Worm (Caenorhabditis elegans) whole organism, young adult: Measurements from ENCODE around the gene Y110A2AL.1.

Source experiments
- C06A6.2 ChIP-seq: fragments of 200-800 bp; sonication (Bioruptor generic); conservative IDR thresholded peaks from 2 replicates; pipeline ENCODE4 v1.3.6; 2022; ENCODE audit warnings: missing genetic modification characterization, missing compliant biosample characterization
- F10E7.11 ChIP-seq: sonication (generic microtip); optimal IDR thresholded peaks from 2 replicates; lab custom pipeline; 2017; ENCODE audit warnings: mild to moderate bottlenecking, missing genetic modification characterization, moderate library complexity, missing compliant biosample characterization
- F52B5.7 ChIP-seq: sonication (generic microtip); optimal IDR thresholded peaks from 2 replicates; lab custom pipeline; 2016; ENCODE audit warnings: mild to moderate bottlenecking, missing genetic modification characterization, missing compliant biosample characterization
- K11D2.4 ChIP-seq: fragments of 200-800 bp; sonication (Bioruptor generic); IDR thresholded peaks from 2 replicates; pipeline ENCODE4 v1.3.6; 2022; ENCODE audit warnings: missing genetic modification reagents, missing genetic modification characterization, missing compliant biosample characterization
- K12H6.12 ChIP-seq: fragments of 200-800 bp; sonication (Bioruptor generic); optimal IDR thresholded peaks from 2 replicates; lab custom pipeline; 2018; ENCODE audit warnings: mild to moderate bottlenecking, missing genetic modification characterization, missing compliant biosample characterization
- Y53F4B.3 ChIP-seq: fragments of 200-800 bp; sonication (Bioruptor generic); IDR thresholded peaks from 2 replicates; pipeline ENCODE4 v1.3.6; 2022; ENCODE audit warnings: missing genetic modification reagents, missing genetic modification characterization, missing compliant biosample characterization
- Y56A3A.18 ChIP-seq: fragments of 200-800 bp; sonication (Bioruptor generic); IDR thresholded peaks from 2 replicates; pipeline ENCODE4 v1.3.6; 2022; ENCODE audit warnings: missing genetic modification reagents, missing genetic modification characterization, missing compliant biosample characterization
- akir-1 ChIP-seq: fragments of 200-800 bp; sonication (Bioruptor generic); optimal IDR thresholded peaks from 2 replicates; lab custom pipeline; 2018; ENCODE audit warnings: mild to moderate bottlenecking, missing genetic modification characterization, moderate library complexity, missing compliant biosample characterization
- ama-1 ChIP-seq, 3 experiments: fragments of 150-350 bp in 1 of 3; sonication (generic microtip) in 2 of 3; optimal IDR thresholded peaks; 2 replicates each; lab custom pipeline; 2014 to 2018; ENCODE audit warnings: missing biosample characterization in 2 of 3, missing genetic modification characterization in 2 of 3, missing genetic modification reagents in 2 of 3
- attf-5 ChIP-seq: fragments of 200-800 bp; sonication (Bioruptor generic); optimal IDR thresholded peaks from 2 replicates; lab custom pipeline; 2018; ENCODE audit warnings: mild to moderate bottlenecking, missing genetic modification characterization, missing compliant biosample characterization
- bed-2 ChIP-seq: fragments of 200-800 bp; sonication (Bioruptor generic); IDR thresholded peaks from 2 replicates; pipeline ENCODE4 v1.3.6; 2022; ENCODE audit warnings: missing genetic modification reagents, missing genetic modification characterization, missing compliant biosample characterization
- cebp-1 ChIP-seq, 2 experiments: fragments of 200-800 bp in 1 of 2; sonication (Bioruptor generic) in 1 of 2; sonication (generic microtip) in 1 of 2; IDR thresholded peaks in 1 of 2; optimal IDR thresholded peaks in 1 of 2; 2 replicates each; pipeline versions ENCODE4 v1.3.6 to Lab custom; 2017 to 2022; ENCODE audit warnings: missing compliant biosample characterization in 2 of 2, missing genetic modification characterization in 2 of 2, mild to moderate bottlenecking in 1 of 2, missing genetic modification reagents in 1 of 2, moderate library complexity in 1 of 2
- ceh-100 ChIP-seq: fragments of 200-800 bp; sonication (Bioruptor generic); IDR thresholded peaks from 2 replicates; pipeline ENCODE4 v1.3.6; 2022; ENCODE audit warnings: missing genetic modification reagents, missing genetic modification characterization, missing compliant biosample characterization
- ceh-40 ChIP-seq: fragments of 200-800 bp; sonication (Bioruptor generic); IDR thresholded peaks from 2 replicates; pipeline ENCODE4 v1.3.6; 2022; ENCODE audit warnings: missing genetic modification characterization, missing compliant biosample characterization
- ceh-79 ChIP-seq: sonication (generic microtip); optimal IDR thresholded peaks from 2 replicates; lab custom pipeline; 2017; ENCODE audit warnings: mild to moderate bottlenecking, missing genetic modification characterization, missing compliant biosample characterization
- die-1 ChIP-seq: sonication (generic microtip); optimal IDR thresholded peaks from 2 replicates; lab custom pipeline; 2016; ENCODE audit warnings: missing genotype, mild to moderate bottlenecking, missing genetic modification characterization, missing compliant biosample characterization
- ets-4 ChIP-seq: fragments of 200-800 bp; sonication (Bioruptor generic); optimal IDR thresholded peaks from 2 replicates; lab custom pipeline; 2018; ENCODE audit warnings: mild to moderate bottlenecking, missing genetic modification characterization, missing compliant biosample characterization
- fkh-3 ChIP-seq: sonication (generic microtip); optimal IDR thresholded peaks from 2 replicates; lab custom pipeline; 2016; ENCODE audit warnings: mild to moderate bottlenecking, missing genetic modification characterization, missing compliant biosample characterization
- him-1 ChIP-seq: sonication (generic microtip); optimal IDR thresholded peaks from 2 replicates; lab custom pipeline; 2016; ENCODE audit warnings: missing genotype, missing genetic modification reagents, missing genetic modification characterization, missing compliant biosample characterization
- hmg-20 ChIP-seq: fragments of 200-800 bp; sonication (Bioruptor generic); IDR thresholded peaks from 2 replicates; pipeline ENCODE4 v1.3.6; 2022; ENCODE audit warnings: missing genetic modification reagents, missing genetic modification characterization, missing compliant biosample characterization
- lag-1 ChIP-seq: fragments of 200-800 bp; sonication (Bioruptor generic); IDR thresholded peaks from 2 replicates; pipeline ENCODE4 v1.3.6; 2022; ENCODE audit warnings: missing genetic modification reagents, missing genetic modification characterization, missing compliant biosample characterization
- lin-26 ChIP-seq: fragments of 200-800 bp; sonication (Bioruptor generic); IDR thresholded peaks from 2 replicates; pipeline ENCODE4 v1.3.6; 2022; ENCODE audit warnings: missing genetic modification reagents, missing genetic modification characterization, missing compliant biosample characterization
- lin-54 ChIP-seq: fragments of 200-800 bp; sonication (Bioruptor generic); optimal IDR thresholded peaks from 2 replicates; lab custom pipeline; 2018; ENCODE audit warnings: mild to moderate bottlenecking, missing genetic modification characterization, missing compliant biosample characterization
- mcd-1 ChIP-seq: fragments of 200-800 bp; sonication (Bioruptor generic); IDR thresholded peaks from 2 replicates; pipeline ENCODE4 v1.3.6; 2022; ENCODE audit warnings: missing genetic modification reagents, missing genetic modification characterization, missing compliant biosample characterization
- mes-4 ChIP-seq: sonication (generic microtip); optimal IDR thresholded peaks from 2 replicates; lab custom pipeline; 2016; ENCODE audit warnings: missing genotype, missing genetic modification characterization, missing compliant biosample characterization
- nfya-1 ChIP-seq: sonication (generic microtip); optimal IDR thresholded peaks from 2 replicates; lab custom pipeline; 2017; ENCODE audit warnings: antibody characterized with exemption, missing compliant biosample characterization, missing genetic modification characterization, borderline replicate concordance; ENCODE audit not compliant: insufficient read depth
- nfyb-1 ChIP-seq: fragments of 200-800 bp; sonication (Bioruptor generic); IDR thresholded peaks from 2 replicates; pipeline ENCODE4 v1.3.6; 2022; ENCODE audit warnings: missing genetic modification reagents, missing genetic modification characterization, missing compliant biosample characterization
- nhr-27 ChIP-seq: fragments of 200-800 bp; sonication (Bioruptor generic); optimal IDR thresholded peaks from 2 replicates; lab custom pipeline; 2018; ENCODE audit warnings: mild to moderate bottlenecking, missing genetic modification characterization, moderate library complexity, missing compliant biosample characterization
- nhr-80 ChIP-seq: sonication (generic microtip); optimal IDR thresholded peaks from 2 replicates; lab custom pipeline; 2016; ENCODE audit warnings: missing genetic modification characterization, missing compliant biosample characterization
- nhr-90 ChIP-seq: sonication (generic microtip); optimal IDR thresholded peaks from 2 replicates; lab custom pipeline; 2016; ENCODE audit warnings: missing genotype, mild to moderate bottlenecking, missing genetic modification characterization, missing compliant biosample characterization
- pbrm-1 ChIP-seq: fragments of 200-800 bp; sonication (Bioruptor generic); IDR thresholded peaks from 2 replicates; pipeline ENCODE4 v1.3.6; 2022; ENCODE audit warnings: missing genetic modification reagents, missing genetic modification characterization, missing compliant biosample characterization
- rpc-1 ChIP-seq, 2 experiments: fragments of 150-350 bp in 1 of 2; sonication (generic microtip) in 1 of 2; optimal IDR thresholded peaks; 2 replicates each; lab custom pipeline; 2014 to 2018; ENCODE audit warnings: missing biosample characterization in 1 of 2, missing genetic modification characterization in 1 of 2, missing genetic modification reagents in 1 of 2, missing genotype in 1 of 2
- snpc-1.3 ChIP-seq: sonication (generic microtip); optimal IDR thresholded peaks from 2 replicates; lab custom pipeline; 2017; ENCODE audit warnings: missing genetic modification characterization, mild to moderate bottlenecking, missing compliant biosample characterization, antibody characterized with exemption, moderate library complexity, missing genotype, missing genetic modification reagents; ENCODE audit not compliant: insufficient read depth
- snpc-3.4 ChIP-seq: sonication (generic microtip); optimal IDR thresholded peaks from 2 replicates; lab custom pipeline; 2017; ENCODE audit warnings: missing genetic modification characterization, mild to moderate bottlenecking, missing compliant biosample characterization, antibody characterized with exemption, moderate library complexity, missing genotype, missing genetic modification reagents
- somi-1 ChIP-seq: fragments of 200-800 bp; sonication (Bioruptor generic); optimal IDR thresholded peaks from 2 replicates; lab custom pipeline; 2018; ENCODE audit warnings: mild to moderate bottlenecking, missing genetic modification characterization, missing compliant biosample characterization
- sptf-2 ChIP-seq: fragments of 200-800 bp; sonication (Bioruptor generic); optimal IDR thresholded peaks from 2 replicates; lab custom pipeline; 2018; ENCODE audit warnings: mild to moderate bottlenecking, missing genetic modification characterization, missing compliant biosample characterization
- tbp1 ChIP-seq: fragments of 200-800 bp; sonication (Bioruptor generic); optimal IDR thresholded peaks from 2 replicates; lab custom pipeline; 2018; ENCODE audit warnings: mild to moderate bottlenecking, missing genetic modification characterization, missing compliant biosample characterization
- unc-130 ChIP-seq: sonication (generic microtip); optimal IDR thresholded peaks from 2 replicates; lab custom pipeline; 2016; ENCODE audit warnings: missing genetic modification reagents, missing genetic modification characterization, missing compliant biosample characterization
- ztf-25 ChIP-seq: fragments of 200-800 bp; sonication (Bioruptor generic); IDR thresholded peaks from 2 replicates; pipeline ENCODE4 v1.3.6; 2022; ENCODE audit warnings: missing genetic modification reagents, missing genetic modification characterization, missing compliant biosample characterization
- ztf-28 ChIP-seq: fragments of 200-800 bp; sonication (Bioruptor generic); IDR thresholded peaks from 2 replicates; pipeline ENCODE4 v1.3.6; 2022; ENCODE audit warnings: missing genetic modification reagents, missing genetic modification characterization, missing compliant biosample characterization
- ztf-3 ChIP-seq: fragments of 200-800 bp; sonication (Bioruptor generic); optimal IDR thresholded peaks from 2 replicates; lab custom pipeline; 2018; ENCODE audit warnings: mild to moderate bottlenecking, missing genetic modification characterization, missing compliant biosample characterization

The Y110A2AL.1 gene

ce11 chrII:2859873-2860821, 14.8 kb upstream of the Y110A2AL.1 start (continued):
- TF ChIP-seq die-1 (tag; lab: Kevin White, UChicago) (peak; percentile 69), akir-1 (GFP tag; lab: Kevin White, UChicago) (no peak), mes-4 (tag; lab: Kevin White, UChicago) (no peak), lag-1 (GFP tag; lab: Robert Waterston, UW) (no peak), K11D2.4 (GFP tag; lab: Robert Waterston, UW) (no peak), ceh-79 (tag; lab: Kevin White, UChicago) (peak; percentile 31), ztf-3 (no peak), fkh-3 (tag; lab: Kevin White, UChicago) (no peak), bed-2 (no peak), rpc-1 (optimal IDR thresholded peaks at IDR 0.05; lab: Kevin White, UChicago) (peak; percentile 64), rpc-1 (tag; optimal IDR thresholded peaks at IDR 0.05; lab: Kevin White, UChicago) (peak; percentile 83)
- TF ChIP-seq, all 124 proteins: peak for 36

ce11 chrII:2861385-2862099, 13.4 kb upstream of the Y110A2AL.1 start:
- TF ChIP-seq die-1 (tag; lab: Kevin White, UChicago) (peak; percentile 73), pbrm-1 (GFP tag; lab: Robert Waterston, UW) (peak; percentile 68), nfyb-1 (GFP tag; lab: Robert Waterston, UW) (peak; percentile 58; the same call in 1 of the 2 replicates), C06A6.2 (GFP tag; lab: Robert Waterston, UW) (no peak), F52B5.7 (tag; lab: Kevin White, UChicago) (peak; percentile 48), lin-26 (GFP tag; lab: Robert Waterston, UW) (peak; percentile 42; the same call in 1 of the 2 replicates), him-1 (tag; lab: Kevin White, UChicago) (peak; percentile 87), snpc-3.4 (tag; lab: Kevin White, UChicago) (no peak), cebp-1 (GFP tag; IDR thresholded peaks at IDR 0.05; lab: Robert Waterston, UW) (no peak), cebp-1 (tag; optimal IDR thresholded peaks at IDR 0.05; lab: Kevin White, UChicago) (peak; percentile 40), somi-1 (GFP tag; lab: Kevin White, UChicago) (no peak), lag-1 (GFP tag; lab: Robert Waterston, UW) (no peak), lin-54 (GFP tag; lab: Kevin White, UChicago) (peak; percentile 31), rpc-1 (optimal IDR thresholded peaks at IDR 0.05; lab: Kevin White, UChicago) (peak; percentile 63), rpc-1 (tag; optimal IDR thresholded peaks at IDR 0.05; lab: Kevin White, UChicago) (peak; percentile 78), sptf-2 (no peak), ceh-40 (no peak), nhr-90 (tag; lab: Kevin White, UChicago) (peak; percentile 54), hmg-20 (GFP tag; lab: Robert Waterston, UW) (no peak), nfya-1 (no peak), attf-5 (GFP tag; lab: Kevin White, UChicago) (no peak), nhr-27 (tag; lab: Kevin White, UChicago) (no peak), ets-4 (GFP tag; lab: Kevin White, UChicago) (no peak), Y56A3A.18 (GFP tag; lab: Robert Waterston, UW) (0 out of 2 replicates have a peak, but pooled peaks have one; percentile 50), ceh-100 (no peak), unc-130 (GFP tag; lab: Kevin White, UChicago) (no peak), nhr-80 (tag; lab: Kevin White, UChicago) (peak; percentile 11), ztf-25 (GFP tag; lab: Robert Waterston, UW) (peak; percentile 46; the same call in 1 of the 2 replicates), mcd-1 (peak; percentile 57), K12H6.12 (tag; lab: Kevin White, UChicago) (no peak), ztf-3 (peak; percentile 26), ztf-28 (no peak), snpc-1.3 (tag; lab: Kevin White, UChicago) (peak; percentile 30), tbp1 (peak; percentile 90), ama-1 (optimal IDR thresholded peaks at IDR 0.05; lab: Kevin White, UChicago) (no peak), ama-1 (GFP tag; optimal IDR thresholded peaks at IDR 0.05; lab: Kevin White, UChicago) (peak in 1 of 2 experiments; percentile 7), Y53F4B.3 (GFP tag; lab: Robert Waterston, UW) (no peak), F10E7.11 (tag; lab: Kevin White, UChicago) (no peak)
